Fruit fly (Drosophila melanogaster): ENCODE measurements around the gene Ahcy.
A peak's percentile ranks its signal among the peaks of the same experiment; 100 is the strongest.

Ahcy gene

DNA sequence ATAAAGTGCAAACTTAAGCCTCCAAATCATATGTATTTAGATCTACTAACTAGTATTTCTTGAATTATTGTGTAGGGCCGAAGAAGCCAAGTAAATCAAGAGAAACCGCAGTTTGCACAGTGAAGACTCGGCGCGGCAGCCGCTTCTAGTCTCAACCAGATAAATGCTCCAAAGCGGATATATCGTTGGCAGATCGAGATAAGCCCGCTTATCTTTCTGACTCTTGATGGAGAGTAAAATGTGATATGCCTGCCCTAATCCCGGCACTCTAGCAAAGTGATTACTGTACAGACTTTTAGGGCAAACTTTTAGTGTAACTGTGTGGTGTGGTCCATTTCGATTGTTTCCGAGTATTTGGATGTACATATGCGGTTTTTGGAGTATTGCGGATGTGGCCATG, 1.3 kb upstream of the Ahcy start:
- TF ChIP-seq cic (GFP tag; optimal IDR thresholded peaks at IDR 0.05), result no peak
- TF ChIP-seq kay (GFP tag; ENCODE audit: borderline replicate concordance), result no peak
- TF ChIP-seq cnc (optimal IDR thresholded peaks at IDR 0.05), result no peak
- no peak for TF ChIP-seq Mnt (GFP tag; optimal IDR thresholded peaks at IDR 0.05)
- no peak for TF ChIP-seq Crg-1 (GFP tag; optimal IDR thresholded peaks at IDR 0.05)
- no peak for TF ChIP-seq CG14711 (tag; optimal IDR thresholded peaks at IDR 0.05)
- TF ChIP-seq CG33017 (tag; optimal IDR thresholded peaks at IDR 0.05), result no peak
- no peak for TF ChIP-seq bab1 (GFP tag; optimal IDR thresholded peaks at IDR 0.05)
- TF ChIP-seq ovo (GFP tag; optimal IDR thresholded peaks at IDR 0.05), result no peak
- no peak for TF ChIP-seq CG12768 (GFP tag; optimal IDR thresholded peaks at IDR 0.05)
- no peak for TF ChIP-seq toe (GFP tag; optimal IDR thresholded peaks at IDR 0.05)
- TF ChIP-seq CG1620 (GFP tag; optimal IDR thresholded peaks at IDR 0.05), result no peak

DNA sequence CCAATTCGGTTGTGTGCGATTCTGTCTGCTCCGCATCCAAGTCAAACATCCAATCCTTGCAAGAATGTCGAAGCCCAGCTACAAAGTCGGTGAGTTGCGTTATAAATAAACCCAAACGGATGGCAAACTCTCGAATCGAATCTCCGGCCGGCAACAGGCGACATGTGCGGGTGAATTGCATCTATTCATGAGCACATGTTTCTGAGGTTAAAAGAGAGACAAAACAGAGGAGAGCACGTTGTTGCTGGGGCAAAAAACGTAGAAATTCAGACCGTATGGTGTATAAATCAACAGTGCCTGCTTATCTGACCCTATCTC, 225 bp downstream of the Ahcy start:
- TF ChIP-seq Mnt (GFP tag; optimal IDR thresholded peaks at IDR 0.05), result peak; percentile 96
- TF ChIP-seq cnc (optimal IDR thresholded peaks at IDR 0.05), result peak in 1 of 2 experiments; percentile 18
- TF ChIP-seq CG12768 (GFP tag; optimal IDR thresholded peaks at IDR 0.05), result no peak

DNA sequence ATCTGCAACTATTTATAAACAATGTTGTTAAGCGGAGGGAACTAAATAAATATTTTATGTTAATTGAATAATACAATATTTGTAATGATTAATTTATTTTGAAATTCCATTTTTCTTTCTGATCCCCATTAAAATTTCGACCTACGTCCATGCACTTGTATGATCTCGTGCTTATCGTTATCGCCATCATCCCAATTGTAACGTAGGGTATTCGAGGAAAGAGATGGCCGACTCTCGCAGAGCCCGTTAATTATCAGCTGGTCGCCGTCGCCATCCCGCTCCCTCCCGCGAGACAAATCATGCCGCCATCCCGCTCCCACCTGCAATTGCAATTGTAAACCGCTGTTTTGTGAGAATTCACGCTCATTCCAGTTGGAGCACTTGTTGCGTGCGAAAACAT, 3.1 kb downstream of the Ahcy start, which contains the start of gene CG11655:
Gene CG11655 (plus strand): TSS at position 351 of the 400 bp plus-strand sequence.
- TF ChIP-seq CG7045 (GFP tag; optimal IDR thresholded peaks at IDR 0.05) (peak; percentile 15), Clk (GFP tag; optimal IDR thresholded peaks at IDR 0.05) (no peak), pad (GFP tag; optimal IDR thresholded peaks at IDR 0.05) (peak; percentile 61), CG1620 (GFP tag; optimal IDR thresholded peaks at IDR 0.05) (peak; percentile 1), Crg-1 (GFP tag; optimal IDR thresholded peaks at IDR 0.05) (no peak), toe (GFP tag; optimal IDR thresholded peaks at IDR 0.05) (peak; percentile 2), CG14711 (tag; optimal IDR thresholded peaks at IDR 0.05) (peak; percentile 43), bab1 (GFP tag; optimal IDR thresholded peaks at IDR 0.05) (peak; percentile 67), Hr96 (GFP tag; optimal IDR thresholded peaks at IDR 0.05) (peak; percentile 21), CG11617 (GFP tag; optimal IDR thresholded peaks at IDR 0.05) (peak; percentile 71), CG7101 (tag; optimal IDR thresholded peaks at IDR 0.05) (peak; percentile 67), Mnt (GFP tag; optimal IDR thresholded peaks at IDR 0.05) (peak; percentile 81), CG12768 (GFP tag; optimal IDR thresholded peaks at IDR 0.05) (no peak), ovo (GFP tag; optimal IDR thresholded peaks at IDR 0.05) (peak; percentile 95), CG5204 (GFP tag; optimal IDR thresholded peaks at IDR 0.05) (no peak), cnc (optimal IDR thresholded peaks at IDR 0.05) (no peak), tj (GFP tag; optimal IDR thresholded peaks at IDR 0.05) (peak; percentile 59), cic (GFP tag; optimal IDR thresholded peaks at IDR 0.05) (peak; percentile 54), kay (GFP tag; ENCODE audit: borderline replicate concordance) (no peak), CG33017 (tag; optimal IDR thresholded peaks at IDR 0.05) (peak; percentile 2)

DNA sequence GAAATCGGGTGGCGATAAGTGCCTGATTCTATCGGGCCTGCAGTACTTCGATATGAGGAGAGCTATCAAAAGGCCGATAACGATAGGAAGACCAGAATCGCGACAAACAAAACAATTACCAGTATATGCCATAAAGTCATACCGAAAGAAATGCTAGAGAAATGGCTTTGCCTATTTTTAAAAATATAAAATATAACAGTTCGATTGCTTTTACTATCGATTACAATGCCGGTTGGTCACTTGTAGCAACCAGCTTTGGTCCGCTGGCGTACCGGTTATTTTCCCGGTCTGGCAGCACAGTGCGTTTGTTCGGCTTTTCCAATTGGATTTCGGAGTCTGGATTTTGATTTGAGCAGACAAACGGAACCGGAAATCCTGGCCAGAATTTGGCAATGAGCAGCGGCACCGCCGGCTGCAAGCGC, 12.4 kb downstream of the Ahcy start, which contains the start of the genes shtd, CG6294 and CG6299:
Gene shtd (minus strand): TSS at position 6 of the 422 bp plus-strand sequence.
Gene CG6294 (plus strand): TSS at position 287 of the 422 bp plus-strand sequence.
Gene CG6299 (plus strand): TSS at position 287 of the 422 bp plus-strand sequence.
- no peak for TF ChIP-seq cic (GFP tag; optimal IDR thresholded peaks at IDR 0.05)
- TF ChIP-seq CG14711 (tag; optimal IDR thresholded peaks at IDR 0.05), result peak; percentile 24
- peak; percentile 48 for TF ChIP-seq bab1 (GFP tag; optimal IDR thresholded peaks at IDR 0.05)
- TF ChIP-seq toe (GFP tag; optimal IDR thresholded peaks at IDR 0.05), result no peak
- no peak for TF ChIP-seq CG5204 (GFP tag; optimal IDR thresholded peaks at IDR 0.05)
- peak; percentile 36 for TF ChIP-seq CG1620 (GFP tag; optimal IDR thresholded peaks at IDR 0.05)
- peak; percentile 19 for TF ChIP-seq Mnt (GFP tag; optimal IDR thresholded peaks at IDR 0.05)
- TF ChIP-seq CG12768 (GFP tag; optimal IDR thresholded peaks at IDR 0.05), result no peak

DNA sequence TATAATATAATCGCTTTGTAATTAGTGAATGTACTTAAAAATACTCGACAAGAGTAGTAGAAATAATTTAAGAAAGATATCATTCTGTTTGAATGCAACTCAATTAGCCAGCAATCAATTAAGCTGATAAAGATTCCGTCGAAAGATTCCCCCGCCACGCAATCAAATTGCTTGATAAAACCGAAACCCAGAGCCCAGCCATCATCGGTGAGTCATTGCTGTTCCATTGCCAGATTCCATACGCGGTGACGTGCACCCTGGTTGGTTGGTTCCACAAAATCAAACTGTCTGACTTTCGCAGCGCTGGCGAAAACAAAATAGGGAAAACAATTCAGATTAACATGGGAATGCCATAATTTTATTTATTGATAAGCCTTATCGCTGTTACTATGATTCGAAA, 14.5 kb downstream of the Ahcy start:
- peak; percentile 5 for TF ChIP-seq cic (GFP tag; optimal IDR thresholded peaks at IDR 0.05)
- no peak for TF ChIP-seq Mnt (GFP tag; optimal IDR thresholded peaks at IDR 0.05)

DNA sequence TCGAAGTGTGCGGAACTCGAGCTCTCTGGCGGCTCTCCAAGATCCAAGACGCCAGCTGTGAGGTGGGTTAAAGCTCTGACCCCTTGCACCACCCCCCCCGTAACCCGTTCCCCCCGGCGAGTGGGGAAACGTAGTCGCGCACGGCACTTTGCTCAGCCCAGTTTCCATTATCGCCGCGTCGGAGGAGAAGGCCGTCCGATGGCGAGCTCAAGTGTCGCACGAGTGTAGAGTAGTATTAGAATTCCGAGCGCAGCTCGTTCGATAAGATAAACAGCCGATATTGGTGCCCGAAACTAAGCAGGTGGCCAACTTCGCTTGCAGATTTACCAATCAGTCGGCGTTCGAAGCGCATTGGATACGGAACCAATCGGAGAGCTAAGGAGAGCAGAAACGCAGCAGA, 15.3 kb downstream of the Ahcy start:
- peak; percentile 15 for TF ChIP-seq Mnt (GFP tag; optimal IDR thresholded peaks at IDR 0.05)
- peak; percentile 26 for TF ChIP-seq cic (GFP tag; optimal IDR thresholded peaks at IDR 0.05)
- no peak for TF ChIP-seq bab1 (GFP tag; optimal IDR thresholded peaks at IDR 0.05)
- TF ChIP-seq pad (GFP tag; optimal IDR thresholded peaks at IDR 0.05), result peak; percentile 97

DNA sequence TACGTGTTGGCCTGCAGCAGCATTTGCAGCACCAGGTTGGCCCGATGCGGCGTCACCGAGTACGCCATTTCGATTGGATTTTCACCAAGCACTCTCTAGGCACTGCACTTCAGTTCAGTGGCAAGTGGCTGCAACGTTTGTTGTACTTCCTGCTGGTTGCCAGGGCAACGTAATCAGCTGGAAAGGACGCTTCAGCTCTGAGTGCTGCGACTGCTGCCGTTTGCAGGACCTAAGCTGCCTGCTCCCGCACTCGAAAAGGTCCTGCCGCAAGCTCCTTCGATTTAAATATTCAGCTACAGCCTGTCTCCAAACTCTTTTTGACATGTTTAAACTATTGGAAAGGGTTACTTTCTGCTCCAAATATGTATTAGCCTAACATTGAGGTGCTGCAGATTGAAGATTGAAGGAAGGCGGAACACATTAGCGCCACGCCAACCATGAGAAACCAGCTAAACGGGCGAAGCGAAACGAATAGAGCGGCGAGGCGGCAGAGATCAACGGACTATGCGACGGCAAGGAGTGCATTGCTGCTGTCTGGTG, 17.4 kb downstream of the Ahcy start, which contains the start of the genes CG15642 and CG15641:
Gene CG15642 (minus strand): TSS at position 356 of the 540 bp plus-strand sequence.
Gene CG15641 (plus strand): TSS at position 490 of the 540 bp plus-strand sequence.
- TF ChIP-seq Clk (GFP tag; optimal IDR thresholded peaks at IDR 0.05) (no peak), pad (GFP tag; optimal IDR thresholded peaks at IDR 0.05) (no peak), CG11617 (GFP tag; optimal IDR thresholded peaks at IDR 0.05) (no peak), CG1620 (GFP tag; optimal IDR thresholded peaks at IDR 0.05) (no peak), Hr96 (GFP tag; optimal IDR thresholded peaks at IDR 0.05) (no peak), cnc (optimal IDR thresholded peaks at IDR 0.05) (no peak), Mnt (GFP tag; optimal IDR thresholded peaks at IDR 0.05) (no peak), tj (GFP tag; optimal IDR thresholded peaks at IDR 0.05) (no peak), bab1 (GFP tag; optimal IDR thresholded peaks at IDR 0.05) (no peak), ovo (GFP tag; optimal IDR thresholded peaks at IDR 0.05) (no peak), CG5204 (GFP tag; optimal IDR thresholded peaks at IDR 0.05) (no peak), CG33017 (tag; optimal IDR thresholded peaks at IDR 0.05) (no peak), CG14711 (tag; optimal IDR thresholded peaks at IDR 0.05) (no peak), CG7101 (tag; optimal IDR thresholded peaks at IDR 0.05) (no peak), CG7045 (GFP tag; optimal IDR thresholded peaks at IDR 0.05) (no peak)

All from whole organism, adult.